Worm (Caenorhabditis elegans) whole organism, mixed stage, embryonic: ENCODE measurements around the gene F41G3.20.

Experiments
- ceh-39 ChIP-seq: fragments of 150-350 bp; optimal IDR thresholded peaks from 2 replicates; lab custom pipeline; 2014; ENCODE audit warnings: missing biosample characterization, missing genetic modification characterization
- ces-1 ChIP-seq: fragments of 150-350 bp; optimal IDR thresholded peaks from 2 replicates; lab custom pipeline; 2014; ENCODE audit warnings: missing biosample characterization, missing genetic modification reagents, missing genetic modification characterization
- lin-13 ChIP-seq: fragments of 150-350 bp; optimal IDR thresholded peaks from 2 replicates; lab custom pipeline; 2014; ENCODE audit warnings: missing biosample characterization, missing genetic modification characterization
- nhr-2 ChIP-seq: fragments of 150-350 bp; optimal IDR thresholded peaks from 2 replicates; lab custom pipeline; 2014; ENCODE audit warnings: missing biosample characterization, missing genetic modification characterization
- nhr-28 ChIP-seq: fragments of 150-350 bp; optimal IDR thresholded peaks from 2 replicates; lab custom pipeline; 2014; ENCODE audit warnings: missing biosample characterization, missing genetic modification characterization
- nhr-76 ChIP-seq: sonication (generic microtip); optimal IDR thresholded peaks from 2 replicates; lab custom pipeline; 2017; ENCODE audit warnings: missing biosample characterization, missing genetic modification characterization
- pha-4 ChIP-seq: fragments of 150-350 bp; optimal IDR thresholded peaks from 2 replicates; lab custom pipeline; 2018; ENCODE audit warnings: missing biosample characterization, missing genetic modification reagents, missing genetic modification characterization
- snpc-4 ChIP-seq: fragments of 150-350 bp; optimal IDR thresholded peaks from 2 replicates; lab custom pipeline; 2014; ENCODE audit warnings: missing biosample characterization, missing genetic modification characterization
- tbx-8 ChIP-seq: fragments of 200-800 bp; sonication (Bioruptor generic); optimal IDR thresholded peaks from 2 replicates; lab custom pipeline; 2018; ENCODE audit warnings: mild to moderate bottlenecking, missing genetic modification characterization, moderate library complexity, missing compliant biosample characterization
- ztf-11 ChIP-seq: fragments of 150-350 bp; optimal IDR thresholded peaks from 2 replicates; lab custom pipeline; 2014; ENCODE audit warnings: missing biosample characterization, missing genetic modification characterization

ce11 chrII:6713003-6713402 lies 37.8 kb downstream of the F41G3.20 start:
- TF ChIP-seq ceh-39 = no peak
- TF ChIP-seq ztf-11 (tag; lab: Kevin White, UChicago) = no peak
- TF ChIP-seq nhr-2 (tag; lab: Kevin White, UChicago) = no peak
- no peak for TF ChIP-seq tbx-8 (GFP tag; lab: Kevin White, UChicago)
- no peak for TF ChIP-seq pha-4 (tag; lab: Kevin White, UChicago)
- TF ChIP-seq lin-13 (tag; lab: Kevin White, UChicago) = no peak
- no peak for TF ChIP-seq snpc-4
- TF ChIP-seq nhr-76 (tag; lab: Kevin White, UChicago) = no peak
- no peak for TF ChIP-seq nhr-28
- TF ChIP-seq ces-1 (GFP tag; lab: Kevin White, UChicago) = no peak
